Worm (Caenorhabditis elegans) whole organism, midembryonic: ENCODE data around the gene Y56A3A.28.

ENCODE experiments used
- cog-1 ChIP-seq: sonication (generic microtip); optimal IDR thresholded peaks from 2 replicates; lab custom pipeline; 2016; ENCODE audit warnings: missing genetic modification characterization, missing compliant biosample characterization
- ztf-23 ChIP-seq: fragments of 200-800 bp; sonication (Bioruptor generic); IDR thresholded peaks from 2 replicates; pipeline ENCODE4 v1.3.6; 2022; ENCODE audit warnings: missing genetic modification reagents, missing genetic modification characterization, missing compliant biosample characterization

ce11 chrIII:11917525-11917924 lies 53.6 kb downstream of the Y56A3A.28 start:
- TF ChIP-seq ztf-23 (GFP tag; lab: Robert Waterston, UW): no peak
- no peak for TF ChIP-seq cog-1
